Fruit fly (Drosophila melanogaster): ENCODE measurements around the gene CG6974.
A peak's percentile ranks its signal among the peaks of the same experiment; 100 is the strongest.

The CG6974 gene

DNA sequence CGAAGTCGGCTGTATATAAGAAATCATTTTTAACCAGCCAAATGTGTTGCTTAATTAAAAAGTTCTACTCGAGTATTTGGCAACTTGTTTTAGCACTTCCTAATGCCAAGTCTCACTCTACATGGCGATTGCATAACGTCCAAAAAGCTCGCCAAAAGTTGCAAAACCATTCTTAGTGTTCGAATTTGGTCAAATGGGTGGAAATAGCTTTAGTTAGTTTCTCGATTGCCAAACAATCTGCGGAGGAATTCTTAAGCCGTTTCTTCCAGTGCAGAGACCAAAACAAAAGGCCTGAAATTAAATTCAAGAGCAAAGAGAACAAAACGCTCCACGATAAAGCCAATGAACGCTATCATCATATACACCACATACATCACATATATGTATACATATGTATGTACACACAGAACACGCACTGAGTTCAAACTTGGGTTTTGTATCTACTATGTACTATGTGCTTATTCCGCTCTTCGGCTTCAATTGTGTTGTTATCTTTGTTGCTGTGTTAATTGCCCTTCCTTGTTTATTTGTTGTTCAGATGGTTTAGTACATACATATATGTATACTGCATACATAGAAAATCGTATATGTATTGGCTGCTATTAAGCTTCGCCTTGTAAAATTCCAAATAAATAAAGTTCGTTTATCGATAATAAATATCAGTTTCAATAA lies 10.3 kb upstream of the CG6974 start (continued):
- 0 out of 2 replicates have a peak, but pooled peaks have one; percentile 22 for TF ChIP-seq CG9932 (GFP tag; IDR thresholded peaks at IDR 0.05)
- TF ChIP-seq Ptx1 (GFP tag; IDR thresholded peaks at IDR 0.05) = no peak; the same call in 1 of the 2 replicates
- no peak for TF ChIP-seq cad (GFP tag; optimal IDR thresholded peaks at IDR 0.05)
- no peak for TF ChIP-seq peb (GFP tag; IDR thresholded peaks at IDR 0.05)
- TF ChIP-seq YL-1 (GFP tag; optimal IDR thresholded peaks at IDR 0.05) = peak; percentile 8
- peak; percentile 27 for TF ChIP-seq CG14965 (GFP tag; optimal IDR thresholded peaks at IDR 0.05; ENCODE audit: borderline replicate concordance)
- TF ChIP-seq gcm2 (GFP tag; optimal IDR thresholded peaks at IDR 0.05) = peak; percentile 29
- peak; percentile 16; the same call in 1 of the 2 replicates for TF ChIP-seq sisA (GFP tag; IDR thresholded peaks at IDR 0.05)
- no peak for TF ChIP-seq B-H2 (GFP tag; optimal IDR thresholded peaks at IDR 0.05)
- TF ChIP-seq CG7357 (GFP tag; IDR thresholded peaks at IDR 0.05) = no peak
- no peak for TF ChIP-seq CG32767 (GFP tag; IDR thresholded peaks at IDR 0.05)
- no peak for TF ChIP-seq Abd-B (GFP tag; optimal IDR thresholded peaks at IDR 0.05)
- TF ChIP-seq Atf-2 (GFP tag; optimal IDR thresholded peaks at IDR 0.05) = peak; percentile 26
- no peak for TF ChIP-seq gsb (GFP tag; IDR thresholded peaks at IDR 0.05)
- TF ChIP-seq CG1024 (GFP tag; IDR thresholded peaks at IDR 0.05) = no peak
- TF ChIP-seq CG6254 (GFP tag; optimal IDR thresholded peaks at IDR 0.05) = no peak
- TF ChIP-seq Dfd (GFP tag; optimal IDR thresholded peaks at IDR 0.05) = no peak
- no peak for TF ChIP-seq chif (GFP tag; optimal IDR thresholded peaks at IDR 0.05)
- TF ChIP-seq ci (GFP tag; IDR thresholded peaks at IDR 0.05) = peak; percentile 38; the same call in 1 of the 3 replicates
- TF ChIP-seq CG43689 (GFP tag; IDR thresholded peaks at IDR 0.05) = no peak
- TF ChIP-seq D19A (tag; optimal IDR thresholded peaks at IDR 0.05) = peak; percentile 31
- TF ChIP-seq sna (GFP tag; IDR thresholded peaks at IDR 0.05; ENCODE audit: partially characterized antibody) = no peak
- no peak for TF ChIP-seq NK7.1 (GFP tag; optimal IDR thresholded peaks at IDR 0.05)
- no peak for TF ChIP-seq jing (GFP tag; optimal IDR thresholded peaks at IDR 0.05)
- no peak for TF ChIP-seq CG6175 (GFP tag; IDR thresholded peaks at IDR 0.05)
- TF ChIP-seq Hmr (GFP tag; optimal IDR thresholded peaks at IDR 0.05) = peak; percentile 57
- TF ChIP-seq CG17829 (tag; optimal IDR thresholded peaks at IDR 0.05) = no peak
- no peak for TF ChIP-seq Tbp (GFP tag; optimal IDR thresholded peaks at IDR 0.05)
- TF ChIP-seq lov (optimal IDR thresholded peaks at IDR 0.05) = no peak
- 0 out of 3 replicates have a peak, but pooled peaks have one; percentile 39 for TF ChIP-seq lov (GFP tag; IDR thresholded peaks at IDR 0.05)
- TF ChIP-seq D19B (GFP tag; optimal IDR thresholded peaks at IDR 0.05) = no peak
- TF ChIP-seq CG16863 (GFP tag; optimal IDR thresholded peaks at IDR 0.05) = no peak
- no peak for TF ChIP-seq NfI (GFP tag; optimal IDR thresholded peaks at IDR 0.05)
- TF ChIP-seq sens (GFP tag) = peak; percentile 94
- TF ChIP-seq CG2129 (GFP tag; IDR thresholded peaks at IDR 0.05; ENCODE audit: partially characterized antibody) = no peak
- TF ChIP-seq fu2 (GFP tag; optimal IDR thresholded peaks at IDR 0.05) = no peak
- TF ChIP-seq MBD-R2 (GFP tag; IDR thresholded peaks at IDR 0.05) = no peak
- peak; percentile 27 for TF ChIP-seq CG3281 (GFP tag; optimal IDR thresholded peaks at IDR 0.05)
- TF ChIP-seq CG9817 (tag; optimal IDR thresholded peaks at IDR 0.05) = no peak
- no peak for TF ChIP-seq slp2 (GFP tag; optimal IDR thresholded peaks at IDR 0.05)
- no peak for TF ChIP-seq Aef1 (GFP tag; IDR thresholded peaks at IDR 0.05)
- peak; percentile 14 for TF ChIP-seq CG12236 (GFP tag; optimal IDR thresholded peaks at IDR 0.05)
- no peak for TF ChIP-seq CG6272 (GFP tag; IDR thresholded peaks at IDR 0.05)
- no peak for TF ChIP-seq CG18011 (GFP tag; optimal IDR thresholded peaks at IDR 0.05)
- peak; percentile 60 for TF ChIP-seq Vsx1 (GFP tag; optimal IDR thresholded peaks at IDR 0.05)
- peak; percentile 61 for TF ChIP-seq CG15269 (tag; optimal IDR thresholded peaks at IDR 0.05)
- TF ChIP-seq Asciz (GFP tag; optimal IDR thresholded peaks at IDR 0.05) = peak; percentile 62
- no peak for TF ChIP-seq toy (GFP tag; IDR thresholded peaks at IDR 0.05)
- TF ChIP-seq CG1832 (GFP tag; optimal IDR thresholded peaks at IDR 0.05) = no peak
- no peak for TF ChIP-seq schlank (tag; optimal IDR thresholded peaks at IDR 0.05)
- TF ChIP-seq CHES-1-like (GFP tag; optimal IDR thresholded peaks at IDR 0.05) = no peak

Measured in whole organism, embryonic.